Fruit fly (Drosophila melanogaster) whole organism, adult: ENCODE results near the gene alpha4GT1.

Experiments
- CG11617 ChIP-seq: fragments of 200-800 bp; sonication (Bioruptor generic); optimal IDR thresholded peaks from 2 replicates; lab custom pipeline; 2017; ENCODE audit warnings: mild to moderate bottlenecking, missing biosample characterization, missing genetic modification reagents, missing genetic modification characterization
- CG12768 ChIP-seq: fragments of 200-800 bp; sonication (Bioruptor generic); optimal IDR thresholded peaks from 2 replicates; lab custom pipeline; 2017; ENCODE audit warnings: missing biosample characterization, missing genetic modification characterization, mild to moderate bottlenecking, moderate library complexity, missing genetic modification reagents
- CG14711 ChIP-seq: fragments of 200-800 bp; sonication (Bioruptor generic); optimal IDR thresholded peaks from 2 replicates; lab custom pipeline; 2018; ENCODE audit warnings: missing biosample characterization, mild to moderate bottlenecking, missing genetic modification characterization, moderate library complexity
- CG1620 ChIP-seq: fragments of 200-800 bp; sonication (Bioruptor generic); optimal IDR thresholded peaks from 2 replicates; lab custom pipeline; 2016; ENCODE audit warnings: missing biosample characterization, missing genetic modification characterization
- CG33017 ChIP-seq: fragments of 200-800 bp; sonication (Bioruptor generic); optimal IDR thresholded peaks from 2 replicates; lab custom pipeline; 2018; ENCODE audit warnings: missing biosample characterization, mild to moderate bottlenecking, missing genetic modification characterization, moderate library complexity
- CG5204 ChIP-seq: fragments of 200-800 bp; sonication (Bioruptor generic); optimal IDR thresholded peaks from 2 replicates; lab custom pipeline; 2016; ENCODE audit warnings: missing biosample characterization, missing genetic modification characterization
- CG7045 ChIP-seq: fragments of 200-800 bp; sonication (Bioruptor generic); optimal IDR thresholded peaks from 2 replicates; lab custom pipeline; 2017; ENCODE audit warnings: missing biosample characterization, mild to moderate bottlenecking, missing genetic modification characterization
- CG7101 ChIP-seq: fragments of 200-800 bp; sonication (Bioruptor generic); optimal IDR thresholded peaks from 2 replicates; lab custom pipeline; 2018; ENCODE audit warnings: missing biosample characterization, mild to moderate bottlenecking, missing genetic modification characterization, moderate library complexity
- Clk ChIP-seq: fragments of 200-800 bp; sonication (Bioruptor generic); optimal IDR thresholded peaks from 2 replicates; lab custom pipeline; 2017; ENCODE audit warnings: missing biosample characterization, missing genetic modification characterization
- Crg-1 ChIP-seq: fragments of 200-800 bp; sonication (Bioruptor generic); optimal IDR thresholded peaks from 2 replicates; lab custom pipeline; 2016; ENCODE audit warnings: missing biosample characterization, missing genetic modification characterization
- Hr96 ChIP-seq: fragments of 200-800 bp; sonication (Bioruptor generic); optimal IDR thresholded peaks from 2 replicates; lab custom pipeline; 2016; ENCODE audit warnings: missing biosample characterization, missing genetic modification characterization
- Mnt ChIP-seq: fragments of 200-800 bp; sonication (Bioruptor generic); optimal IDR thresholded peaks from 2 replicates; lab custom pipeline; 2016; ENCODE audit warnings: missing biosample characterization, mild to moderate bottlenecking, missing genetic modification characterization
- bab1 ChIP-seq: fragments of 200-800 bp; sonication (Bioruptor generic); optimal IDR thresholded peaks from 3 replicates; lab custom pipeline; 2019; ENCODE audit warnings: missing biosample characterization, mild to moderate bottlenecking, missing genetic modification characterization, moderate library complexity
- cic ChIP-seq: fragments of 200-800 bp; sonication (Bioruptor generic); optimal IDR thresholded peaks from 2 replicates; lab custom pipeline; 2017; ENCODE audit warnings: missing biosample characterization, mild to moderate bottlenecking, missing genetic modification characterization, moderate library complexity
- cnc ChIP-seq, 2 experiments: fragments of >200 bp; optimal IDR thresholded peaks; 2 replicates each; lab custom pipeline; 2017
- kay ChIP-seq: fragments of 200-800 bp; sonication (Bioruptor generic); peaks from one replicate; lab custom pipeline; 2016; ENCODE audit warnings: missing biosample characterization, missing genetic modification characterization, borderline replicate concordance
- ovo ChIP-seq: fragments of 200-800 bp; sonication (Bioruptor generic); optimal IDR thresholded peaks from 2 replicates; lab custom pipeline; 2016; ENCODE audit warnings: missing biosample characterization, missing genetic modification characterization
- pad ChIP-seq: fragments of 200-800 bp; sonication (Bioruptor generic); optimal IDR thresholded peaks from 3 replicates; lab custom pipeline; 2017; ENCODE audit warnings: missing biosample characterization, missing genetic modification characterization, mild to moderate bottlenecking, moderate library complexity, missing genetic modification reagents
- tj ChIP-seq: fragments of 200-800 bp; sonication (Bioruptor generic); optimal IDR thresholded peaks from 3 replicates; lab custom pipeline; 2017; ENCODE audit warnings: missing biosample characterization, mild to moderate bottlenecking, missing genetic modification characterization, moderate library complexity
- toe ChIP-seq: fragments of 200-800 bp; sonication (Bioruptor generic); optimal IDR thresholded peaks from 2 replicates; lab custom pipeline; 2016; ENCODE audit warnings: missing biosample characterization, missing genetic modification characterization

alpha4GT1 gene

DNA sequence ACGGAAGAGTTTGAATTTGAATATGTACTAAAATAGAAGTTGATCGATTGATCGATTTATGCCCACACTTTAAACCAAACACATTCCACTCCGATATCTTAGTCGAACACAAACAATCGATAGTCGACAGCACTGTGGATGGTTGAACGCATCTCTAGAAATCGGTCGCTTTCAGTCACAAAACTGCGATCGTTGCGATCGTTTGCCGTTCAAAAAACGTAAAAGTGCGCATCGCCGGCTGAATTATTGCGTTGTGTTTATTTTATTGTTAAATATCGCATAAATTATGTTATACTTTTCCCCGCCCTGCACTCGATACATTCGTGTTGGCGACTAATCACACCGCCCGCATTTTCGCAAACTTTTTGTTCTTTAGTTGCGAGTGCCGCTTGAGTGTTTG is 23.8 kb downstream of the alpha4GT1 start, which contains the start of gene Ccdc85:
TSS of gene Ccdc85 (plus strand) at position 174 of the 400 bp plus-strand sequence.
- TF ChIP-seq bab1 (GFP tag; lab: Kevin White, UChicago) (peak; percentile 19), Crg-1 (GFP tag; lab: Kevin White, UChicago) (no peak), CG7045 (GFP tag; lab: Kevin White, UChicago) (no peak), tj (GFP tag; lab: Kevin White, UChicago) (peak; percentile 61), CG12768 (GFP tag; lab: Kevin White, UChicago) (no peak)

- TF ChIP-seq kay (no peak), CG33017 (tag; lab: Kevin White, UChicago) (no peak), cnc (optimal IDR thresholded peaks at IDR 0.05; lab: Kevin White, UChicago) (no peak), Mnt (GFP tag; lab: Kevin White, UChicago) (no peak), Crg-1 (GFP tag; lab: Kevin White, UChicago) (no peak), Clk (no peak), CG7045 (GFP tag; lab: Kevin White, UChicago) (no peak), tj (GFP tag; lab: Kevin White, UChicago) (no peak), cic (GFP tag; lab: Kevin White, UChicago) (no peak), ovo (no peak), Hr96 (GFP tag; lab: Kevin White, UChicago) (no peak), CG14711 (tag; lab: Kevin White, UChicago) (no peak), bab1 (GFP tag; lab: Kevin White, UChicago) (no peak), pad (GFP tag; lab: Kevin White, UChicago) (no peak), CG1620 (no peak), CG12768 (GFP tag; lab: Kevin White, UChicago) (no peak)
Observed at dm6 chr2L:2993702-2994101, 29.2 kb downstream of the alpha4GT1 start.

dm6 chr2L:2993236-2993635 is 29.7 kb downstream of the alpha4GT1 start:
- TF ChIP-seq Mnt (GFP tag; lab: Kevin White, UChicago) (peak; percentile 25), CG7045 (GFP tag; lab: Kevin White, UChicago) (no peak), CG12768 (GFP tag; lab: Kevin White, UChicago) (peak; percentile 58), CG7101 (tag; lab: Kevin White, UChicago) (no peak), Crg-1 (GFP tag; lab: Kevin White, UChicago) (no peak)

DNA sequence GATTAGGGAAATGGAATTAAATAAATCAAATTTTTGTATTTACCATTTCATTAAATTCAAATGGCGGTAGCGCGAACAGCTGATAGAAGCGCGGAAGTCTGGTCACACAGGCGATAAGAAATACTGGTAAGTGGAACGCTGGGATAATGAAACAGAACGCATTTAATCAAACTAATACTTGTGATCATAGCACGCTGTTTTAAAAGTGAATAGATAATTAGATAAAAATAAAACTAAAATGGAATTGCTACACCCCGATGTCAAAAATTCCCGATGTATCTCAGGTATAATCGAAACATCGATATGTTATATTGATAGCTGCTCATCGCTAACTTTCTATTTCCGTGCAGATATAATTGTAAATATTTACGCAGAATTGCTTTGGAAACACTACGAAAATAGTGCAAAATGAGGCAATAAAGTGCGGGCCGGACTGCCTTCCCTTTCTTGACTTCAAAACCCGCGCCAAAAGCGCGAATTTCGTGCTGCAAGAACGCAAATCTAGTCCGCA is 30.2 kb downstream of the alpha4GT1 start, which contains the start of the genes okr and CG3558:
TSS of gene okr (minus strand) at position 96 of the 511 bp plus-strand sequence.
TSS of gene CG3558 (plus strand) at position 207 of the 511 bp plus-strand sequence.
- TF ChIP-seq CG5204 (GFP tag; lab: Kevin White, UChicago) (no peak), bab1 (GFP tag; lab: Kevin White, UChicago) (peak; percentile 42), cnc (optimal IDR thresholded peaks at IDR 0.05; lab: Kevin White, UChicago) (no peak)

DNA sequence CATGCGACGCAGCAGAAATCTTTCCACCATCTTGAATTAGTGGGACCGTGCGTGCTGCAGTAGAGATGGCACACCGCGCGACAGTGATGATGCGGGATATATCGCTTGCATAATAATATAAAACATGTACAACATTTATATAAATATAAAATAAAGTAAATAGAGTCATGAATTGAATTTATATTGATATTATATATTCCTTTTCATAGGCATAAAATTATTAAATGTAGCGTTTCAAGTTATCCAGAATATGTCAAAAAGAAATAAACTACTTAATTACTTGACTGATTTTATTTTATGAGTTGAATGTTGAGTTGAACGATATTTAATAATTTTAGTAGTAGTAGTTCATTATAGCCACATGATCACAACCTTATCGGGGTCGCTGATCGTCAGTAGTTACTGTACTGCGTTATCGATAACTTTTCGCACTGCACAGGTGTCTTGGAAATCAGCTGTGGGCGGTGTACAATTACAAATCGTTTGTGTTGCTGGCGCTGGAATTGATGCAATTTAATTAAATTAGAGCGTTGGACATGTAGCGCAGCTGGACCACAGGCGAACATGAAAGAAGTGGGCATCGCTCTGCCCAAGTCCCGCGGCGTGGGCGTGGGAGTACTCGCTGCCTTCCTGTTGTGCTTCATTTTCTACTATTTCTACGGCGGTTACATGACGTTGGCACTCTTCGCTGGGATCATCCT is 35.1 kb downstream of the alpha4GT1 start, which contains the start of the genes Chd1 and Bem46:
TSS of gene Chd1 (minus strand) at position 43 of the 701 bp plus-strand sequence.
TSS of gene Bem46 (plus strand) at position 436 of the 701 bp plus-strand sequence.
- TF ChIP-seq Mnt (GFP tag; lab: Kevin White, UChicago) (peak; percentile 82), Clk (peak; percentile 77), CG14711 (tag; lab: Kevin White, UChicago) (peak; percentile 80), CG33017 (tag; lab: Kevin White, UChicago) (peak; percentile 82), bab1 (GFP tag; lab: Kevin White, UChicago) (peak; percentile 65), kay (no peak), ovo (peak; percentile 77), toe (GFP tag; lab: Kevin White, UChicago) (no peak), CG7101 (tag; lab: Kevin White, UChicago) (peak; percentile 90), CG7045 (GFP tag; lab: Kevin White, UChicago) (peak; percentile 85), CG12768 (GFP tag; lab: Kevin White, UChicago) (peak; percentile 87), pad (GFP tag; lab: Kevin White, UChicago) (peak; percentile 73), CG11617 (GFP tag; lab: Kevin White, UChicago) (peak; percentile 92), tj (GFP tag; lab: Kevin White, UChicago) (peak; percentile 80), CG1620 (peak; percentile 81), Crg-1 (GFP tag; lab: Kevin White, UChicago) (peak; percentile 79), cnc (optimal IDR thresholded peaks at IDR 0.05; lab: Kevin White, UChicago) (no peak), cic (GFP tag; lab: Kevin White, UChicago) (peak; percentile 56), CG5204 (GFP tag; lab: Kevin White, UChicago) (no peak), Hr96 (GFP tag; lab: Kevin White, UChicago) (no peak)

dm6 chr2L:2986776-2987175 is 36.2 kb downstream of the alpha4GT1 start:
- no peak for TF ChIP-seq tj (GFP tag; lab: Kevin White, UChicago)
- TF ChIP-seq cic (GFP tag; lab: Kevin White, UChicago): no peak
